Worm (Caenorhabditis elegans) whole organism, L3 larva: ENCODE data around the gene C07B5.8.
A peak's percentile ranks its signal among the peaks of the same experiment; 100 is the strongest.

Source experiments
- aly-2 ChIP-seq: fragments of 150-350 bp; optimal IDR thresholded peaks from 2 replicates; lab custom pipeline; 2014; ENCODE audit warnings: missing biosample characterization, missing genetic modification characterization
- ama-1 ChIP-seq: fragments of 150-350 bp; optimal IDR thresholded peaks from 2 replicates; lab custom pipeline; 2018
- ceh-16 ChIP-seq: sonication (generic microtip); optimal IDR thresholded peaks from 2 replicates; lab custom pipeline; 2017; ENCODE audit warnings: missing biosample characterization, missing genetic modification characterization
- ceh-28 ChIP-seq: fragments of 150-350 bp; optimal IDR thresholded peaks from 2 replicates; lab custom pipeline; 2014; ENCODE audit warnings: missing biosample characterization, missing genetic modification reagents, missing genetic modification characterization
- ceh-9 ChIP-seq: sonication (generic microtip); optimal IDR thresholded peaks from 2 replicates; lab custom pipeline; 2018; ENCODE audit warnings: missing biosample characterization, missing genetic modification characterization
- daf-12 ChIP-seq: fragments of 150-350 bp; optimal IDR thresholded peaks from 2 replicates; lab custom pipeline; 2014; ENCODE audit warnings: missing biosample characterization, missing genetic modification reagents, missing genetic modification characterization
- fkh-10 ChIP-seq: sonication (generic microtip); optimal IDR thresholded peaks from 2 replicates; lab custom pipeline; 2017; ENCODE audit warnings: missing biosample characterization, missing genetic modification reagents, missing genetic modification characterization
- fkh-2 ChIP-seq: fragments of 150-350 bp; optimal IDR thresholded peaks from 2 replicates; lab custom pipeline; 2014; ENCODE audit warnings: missing biosample characterization, missing genetic modification reagents, missing genetic modification characterization
- fos-1 ChIP-seq: fragments of 150-350 bp; optimal IDR thresholded peaks from 2 replicates; lab custom pipeline; 2014; ENCODE audit warnings: missing biosample characterization, missing genetic modification characterization
- jun-1 ChIP-seq: fragments of 150-350 bp; optimal IDR thresholded peaks from 2 replicates; lab custom pipeline; 2014; ENCODE audit warnings: missing biosample characterization, missing genetic modification reagents, missing genetic modification characterization
- lin-39 ChIP-seq: fragments of 150-350 bp; optimal IDR thresholded peaks from 2 replicates; lab custom pipeline; 2018; ENCODE audit warnings: missing biosample characterization, missing genetic modification reagents, missing genetic modification characterization
- nfya-1 ChIP-seq: sonication (generic microtip); optimal IDR thresholded peaks from 2 replicates; lab custom pipeline; 2017; ENCODE audit warnings: missing genetic modification characterization, mild to moderate bottlenecking, missing compliant biosample characterization, antibody characterized with exemption, moderate library complexity; ENCODE audit not compliant: insufficient read depth
- nhr-11 ChIP-seq: fragments of 150-350 bp; optimal IDR thresholded peaks from 2 replicates; lab custom pipeline; 2014; ENCODE audit warnings: missing biosample characterization, missing genetic modification characterization
- nhr-12 ChIP-seq: fragments of 150-350 bp; optimal IDR thresholded peaks from 2 replicates; lab custom pipeline; 2014; ENCODE audit warnings: missing biosample characterization, missing genetic modification characterization
- nhr-23 ChIP-seq: fragments of 150-350 bp; optimal IDR thresholded peaks from 2 replicates; lab custom pipeline; 2014; ENCODE audit warnings: missing biosample characterization, missing genetic modification reagents, missing genetic modification characterization
- nhr-237 ChIP-seq: fragments of 150-350 bp; optimal IDR thresholded peaks from 2 replicates; lab custom pipeline; 2014; ENCODE audit warnings: missing biosample characterization, missing genetic modification characterization
- nhr-25 ChIP-seq: sonication (generic microtip); optimal IDR thresholded peaks from 2 replicates; lab custom pipeline; 2017; ENCODE audit warnings: missing biosample characterization, missing genetic modification characterization
- nhr-28 ChIP-seq: fragments of 150-350 bp; optimal IDR thresholded peaks from 2 replicates; lab custom pipeline; 2014; ENCODE audit warnings: missing biosample characterization, missing genetic modification characterization
- nhr-43 ChIP-seq: sonication (generic microtip); optimal IDR thresholded peaks from 2 replicates; lab custom pipeline; 2016; ENCODE audit warnings: mild to moderate bottlenecking, missing genetic modification characterization, missing compliant biosample characterization; ENCODE audit not compliant: poor library complexity, severe bottlenecking
- nhr-76 ChIP-seq: fragments of 150-350 bp; sonication (generic microtip); optimal IDR thresholded peaks from 5 replicates; lab custom pipeline; 2014; ENCODE audit warnings: missing biosample characterization, missing genetic modification characterization
- nhr-77 ChIP-seq: fragments of 150-350 bp; optimal IDR thresholded peaks from 2 replicates; lab custom pipeline; 2014; ENCODE audit warnings: missing biosample characterization, missing genetic modification characterization
- pha-4 ChIP-seq: fragments of 150-350 bp; optimal IDR thresholded peaks from 2 replicates; lab custom pipeline; 2014; ENCODE audit warnings: missing biosample characterization, missing genetic modification reagents, missing genetic modification characterization
- pqm-1 ChIP-seq: fragments of 150-350 bp; optimal IDR thresholded peaks from 2 replicates; lab custom pipeline; 2017; ENCODE audit warnings: missing biosample characterization, missing genetic modification characterization, inconsistent platforms
- sea-2 ChIP-seq: fragments of 150-350 bp; sonication (generic microtip); optimal IDR thresholded peaks from 4 replicates; lab custom pipeline; 2014; ENCODE audit warnings: missing biosample characterization, missing genetic modification reagents, missing genetic modification characterization
- unc-39 ChIP-seq: sonication (generic microtip); optimal IDR thresholded peaks from 4 replicates; lab custom pipeline; 2017; ENCODE audit warnings: missing biosample characterization, missing genetic modification characterization

The C07B5.8 gene

ce11 chrX:9504911-9505397, 31.6 kb downstream of the C07B5.8 start:
- peak; percentile 15 for TF ChIP-seq lin-39
- TF ChIP-seq ceh-16 (tag; lab: Kevin White, UChicago): no peak

- no peak for TF ChIP-seq fkh-2 (tag; lab: Kevin White, UChicago)
- TF ChIP-seq aly-2 (tag; lab: Kevin White, UChicago): no peak
- TF ChIP-seq sea-2: no peak
- TF ChIP-seq nhr-28 (tag; lab: Kevin White, UChicago): no peak
- TF ChIP-seq fos-1 (tag; lab: Kevin White, UChicago): no peak
Observed at ce11 chrX:9504221-9504620, 32.3 kb downstream of the C07B5.8 start.

ce11 chrX:9499355-9499754, 37.2 kb downstream of the C07B5.8 start:
- TF ChIP-seq daf-12: no peak
- no peak for TF ChIP-seq nhr-77 (tag; lab: Kevin White, UChicago)
- no peak for TF ChIP-seq ceh-9 (tag; lab: Kevin White, UChicago)
- TF ChIP-seq nhr-237 (tag; lab: Kevin White, UChicago): no peak
- no peak for TF ChIP-seq aly-2 (tag; lab: Kevin White, UChicago)
- TF ChIP-seq nhr-12 (tag; lab: Kevin White, UChicago): no peak
- TF ChIP-seq fkh-2 (tag; lab: Kevin White, UChicago): no peak
- no peak for TF ChIP-seq pha-4 (tag; lab: Kevin White, UChicago)
- no peak for TF ChIP-seq nhr-11 (tag; lab: Kevin White, UChicago)
- no peak for TF ChIP-seq ceh-16 (tag; lab: Kevin White, UChicago)
- TF ChIP-seq sea-2: no peak
- no peak for TF ChIP-seq nhr-43 (tag; lab: Kevin White, UChicago)
- no peak for TF ChIP-seq jun-1 (tag; lab: Kevin White, UChicago)
- TF ChIP-seq ceh-28 (tag; lab: Kevin White, UChicago): no peak
- no peak for TF ChIP-seq fkh-10
- TF ChIP-seq lin-39: no peak
- TF ChIP-seq ama-1 (lab: Kevin White, UChicago): no peak
- TF ChIP-seq nhr-76 (tag; lab: Kevin White, UChicago): no peak
- TF ChIP-seq, all 47 proteins: peak for 0

ce11 chrX:9494661-9495060, 41.9 kb downstream of the C07B5.8 start:
- TF ChIP-seq unc-39 (no peak), nhr-43 (tag; lab: Kevin White, UChicago) (no peak)
- TF ChIP-seq, all 47 proteins: peak for 0

ce11 chrX:9491439-9491838, 45.1 kb downstream of the C07B5.8 start:
- TF ChIP-seq daf-12 (no peak), nhr-23 (tag; lab: Kevin White, UChicago) (peak; percentile 44), nhr-43 (tag; lab: Kevin White, UChicago) (no peak), nhr-25 (tag; lab: Kevin White, UChicago) (peak; percentile 51), fkh-2 (tag; lab: Kevin White, UChicago) (no peak)
- TF ChIP-seq, all 47 proteins: peak for 2

- TF ChIP-seq nfya-1 (peak; percentile 7), pqm-1 (tag; lab: Kevin White, UChicago) (no peak), unc-39 (no peak)
Observed at ce11 chrX:9489578-9489977, 47.0 kb downstream of the C07B5.8 start.
